Fruit fly (Drosophila melanogaster) whole organism, embryonic: Measurements from ENCODE around the gene msb1l.

Source experiments
- Atf6 ChIP-seq: fragments of 200-800 bp; sonication (Bioruptor generic); IDR thresholded peaks from 2 replicates; pipeline ENCODE4 v1.3.6; 2022; ENCODE audit warnings: missing biosample characterization, missing genetic modification characterization
- BtbVII ChIP-seq: fragments of 200-800 bp; sonication (Bioruptor generic); optimal IDR thresholded peaks from 3 replicates; lab custom pipeline; 2017; ENCODE audit warnings: missing biosample characterization, mild to moderate bottlenecking, missing genetic modification characterization
- CG10543 ChIP-seq: fragments of 200-800 bp; sonication (Bioruptor generic); optimal IDR thresholded peaks from 3 replicates; lab custom pipeline; 2017; ENCODE audit warnings: missing biosample characterization, mild to moderate bottlenecking, missing genetic modification characterization, moderate library complexity
- CG11504 ChIP-seq: fragments of 200-800 bp; sonication (Bioruptor generic); optimal IDR thresholded peaks from 3 replicates; lab custom pipeline; 2019; ENCODE audit warnings: missing biosample characterization, mild to moderate bottlenecking, missing genetic modification characterization, moderate library complexity
- CG12769 ChIP-seq: fragments of 200-800 bp; sonication (Bioruptor generic); optimal IDR thresholded peaks from 2 replicates; lab custom pipeline; 2019; ENCODE audit warnings: missing biosample characterization, mild to moderate bottlenecking, missing genetic modification characterization, moderate library complexity
- CG13624 ChIP-seq: fragments of 200-800 bp; sonication (Bioruptor generic); optimal IDR thresholded peaks from 2 replicates; lab custom pipeline; 2016; ENCODE audit warnings: missing biosample characterization, missing genetic modification characterization
- CG14441 ChIP-seq: fragments of 200-800 bp; sonication (Bioruptor generic); IDR thresholded peaks from 2 replicates; pipeline ENCODE4 v1.3.6; 2022; ENCODE audit warnings: missing biosample characterization, missing genetic modification characterization
- CG15601 ChIP-seq: fragments of 200-800 bp; sonication (Bioruptor generic); optimal IDR thresholded peaks from 3 replicates; lab custom pipeline; 2019; ENCODE audit warnings: missing biosample characterization, mild to moderate bottlenecking, missing genetic modification characterization, moderate library complexity
- CG16813 ChIP-seq: fragments of 200-800 bp; sonication (Bioruptor generic); IDR thresholded peaks from 3 replicates; pipeline ENCODE4 v1.3.6; 2022; ENCODE audit warnings: missing biosample characterization, missing genetic modification characterization; ENCODE audit not compliant: partially characterized antibody
- CG17912 ChIP-seq: fragments of 200-800 bp; sonication (Bioruptor generic); optimal IDR thresholded peaks from 2 replicates; lab custom pipeline; 2018; ENCODE audit warnings: missing biosample characterization, mild to moderate bottlenecking, missing genetic modification characterization
- CG2202 ChIP-seq: fragments of 200-800 bp; sonication (Bioruptor generic); optimal IDR thresholded peaks from 2 replicates; lab custom pipeline; 2018; ENCODE audit warnings: missing biosample characterization, mild to moderate bottlenecking, missing genetic modification characterization
- CG3163 ChIP-seq: fragments of 200-800 bp; sonication (Bioruptor generic); optimal IDR thresholded peaks from 3 replicates; lab custom pipeline; 2016; ENCODE audit warnings: missing biosample characterization, missing genetic modification characterization
- CG4360 ChIP-seq: fragments of 200-800 bp; sonication (Bioruptor generic); IDR thresholded peaks from 2 replicates; pipeline ENCODE4 v1.3.6; 2022; ENCODE audit warnings: missing biosample characterization, missing genetic modification characterization
- CG7928 ChIP-seq: fragments of 200-800 bp; sonication (Bioruptor generic); optimal IDR thresholded peaks from 2 replicates; lab custom pipeline; 2017; ENCODE audit warnings: missing biosample characterization, mild to moderate bottlenecking, missing genetic modification characterization
- Dbx ChIP-seq: fragments of 200-800 bp; sonication (Bioruptor generic); IDR thresholded peaks from 3 replicates; pipeline ENCODE4 v1.3.6; 2022; ENCODE audit warnings: missing biosample characterization, missing genetic modification characterization
- Dek ChIP-seq: fragments of 200-800 bp; sonication (Bioruptor generic); optimal IDR thresholded peaks from 3 replicates; lab custom pipeline; 2019; ENCODE audit warnings: missing biosample characterization, mild to moderate bottlenecking, missing genetic modification characterization, moderate library complexity
- Dll ChIP-seq: fragments of 200-800 bp; sonication (Bioruptor generic); IDR thresholded peaks from 4 replicates; pipeline ENCODE4 v1.3.6; 2022; ENCODE audit warnings: missing biosample characterization, missing genetic modification characterization; ENCODE audit not compliant: partially characterized antibody
- Doc2 ChIP-seq: fragments of 200-800 bp; sonication (Bioruptor generic); IDR thresholded peaks from 2 replicates; pipeline ENCODE4 v1.3.6; 2022; ENCODE audit warnings: missing biosample characterization, missing genetic modification characterization
- Doc3 ChIP-seq: fragments of 200-800 bp; sonication (Bioruptor generic); IDR thresholded peaks from 3 replicates; pipeline ENCODE4 v1.3.6; 2022; ENCODE audit warnings: missing biosample characterization, missing genetic modification characterization; ENCODE audit not compliant: partially characterized antibody
- E2f1 ChIP-seq: fragments of 200-800 bp; sonication (Bioruptor generic); IDR thresholded peaks from 2 replicates; pipeline ENCODE4 v1.3.6; 2022; ENCODE audit warnings: missing biosample characterization, missing genetic modification characterization
- Fer1 ChIP-seq: fragments of 200-800 bp; sonication (Bioruptor generic); optimal IDR thresholded peaks from 2 replicates; lab custom pipeline; 2017; ENCODE audit warnings: missing biosample characterization, mild to moderate bottlenecking, missing genetic modification characterization
- Fer2 ChIP-seq: fragments of 200-800 bp; sonication (Bioruptor generic); optimal IDR thresholded peaks from 2 replicates; lab custom pipeline; 2018; ENCODE audit warnings: missing biosample characterization, mild to moderate bottlenecking, missing genetic modification characterization, moderate library complexity
- Gug ChIP-seq: fragments of 200-800 bp; sonication (Bioruptor generic); IDR thresholded peaks from 4 replicates; pipeline ENCODE4 v1.3.6; 2022; ENCODE audit warnings: missing biosample characterization, missing genetic modification characterization
- HHEX ChIP-seq: fragments of 200-800 bp; sonication (Bioruptor generic); optimal IDR thresholded peaks from 3 replicates; lab custom pipeline; 2017; ENCODE audit warnings: missing biosample characterization, mild to moderate bottlenecking, missing genetic modification characterization, missing genetic modification reagents
- Hmx ChIP-seq: fragments of 200-800 bp; sonication (Bioruptor generic); optimal IDR thresholded peaks from 2 replicates; lab custom pipeline; 2016; ENCODE audit warnings: missing biosample characterization, missing genetic modification characterization
- MBD-R2 ChIP-seq: fragments of 200-800 bp; sonication (Bioruptor generic); IDR thresholded peaks from 2 replicates; pipeline ENCODE4 v1.3.6; 2022; ENCODE audit warnings: missing biosample characterization, missing genetic modification characterization
- MESR4 ChIP-seq: fragments of 200-800 bp; sonication (Bioruptor generic); optimal IDR thresholded peaks from 2 replicates; lab custom pipeline; 2018; ENCODE audit warnings: missing biosample characterization, mild to moderate bottlenecking, missing genetic modification characterization, moderate library complexity
- Myb ChIP-seq: fragments of 200-800 bp; sonication (Bioruptor generic); optimal IDR thresholded peaks from 2 replicates; lab custom pipeline; 2016; ENCODE audit warnings: missing biosample characterization, missing genetic modification characterization
- Ptx1 ChIP-seq: fragments of 200-800 bp; sonication (Bioruptor generic); IDR thresholded peaks from 2 replicates; pipeline ENCODE4 v1.3.6; 2022; ENCODE audit warnings: missing biosample characterization, missing genetic modification characterization
- Rfx ChIP-seq: fragments of 200-800 bp; sonication (Bioruptor generic); IDR thresholded peaks from 2 replicates; pipeline ENCODE4 v1.3.6; 2022; ENCODE audit warnings: missing biosample characterization, missing genetic modification characterization
- Scr ChIP-seq: fragments of 200-800 bp; sonication (Bioruptor generic); IDR thresholded peaks from 2 replicates; pipeline ENCODE4 v1.3.6; 2022; ENCODE audit warnings: missing biosample characterization, missing genetic modification characterization; ENCODE audit not compliant: partially characterized antibody
- Six4 ChIP-seq: fragments of 200-800 bp; sonication (Bioruptor generic); optimal IDR thresholded peaks from 2 replicates; lab custom pipeline; 2016; ENCODE audit warnings: missing biosample characterization, missing genetic modification characterization
- Spps ChIP-seq: fragments of 200-800 bp; sonication (Bioruptor generic); optimal IDR thresholded peaks from 2 replicates; lab custom pipeline; 2018; ENCODE audit warnings: missing biosample characterization, mild to moderate bottlenecking, missing genetic modification characterization
- Sry-β ChIP-seq: fragments of 200-800 bp; sonication (Bioruptor generic); optimal IDR thresholded peaks from 2 replicates; lab custom pipeline; 2018; ENCODE audit warnings: missing biosample characterization, mild to moderate bottlenecking, missing genetic modification characterization, moderate library complexity
- aop ChIP-seq: fragments of 200-800 bp; sonication (Bioruptor generic); IDR thresholded peaks from 2 replicates; pipeline ENCODE4 v1.3.6; 2022; ENCODE audit warnings: missing biosample characterization, missing genetic modification characterization
- ap ChIP-seq: fragments of 200-800 bp; sonication (Bioruptor generic); IDR thresholded peaks from 2 replicates; pipeline ENCODE4 v1.3.6; 2022; ENCODE audit warnings: missing biosample characterization, missing genetic modification characterization
- cg ChIP-seq: fragments of 200-800 bp; sonication (Bioruptor generic); optimal IDR thresholded peaks from 3 replicates; lab custom pipeline; 2019; ENCODE audit warnings: missing biosample characterization, mild to moderate bottlenecking, missing genetic modification characterization, moderate library complexity
- dpn ChIP-seq, 2 experiments: fragments of 200-800 bp; sonication (Bioruptor generic); optimal IDR thresholded peaks; 3 replicates each; lab custom pipeline; 2016; ENCODE audit warnings: missing biosample characterization in 2 of 2, missing genetic modification characterization in 2 of 2
- fu2 ChIP-seq: fragments of 200-800 bp; sonication (Bioruptor generic); optimal IDR thresholded peaks from 2 replicates; lab custom pipeline; 2016; ENCODE audit warnings: missing biosample characterization, missing genetic modification characterization
- gcm2 ChIP-seq: fragments of 200-800 bp; sonication (Bioruptor generic); optimal IDR thresholded peaks from 2 replicates; lab custom pipeline; 2016; ENCODE audit warnings: missing biosample characterization, missing genetic modification characterization
- insv ChIP-seq, 2 experiments: fragments of 200-800 bp; sonication (Bioruptor generic); optimal IDR thresholded peaks; 3 replicates each; lab custom pipeline; 2016 to 2018; ENCODE audit warnings: missing biosample characterization in 2 of 2, missing genetic modification characterization in 2 of 2
- kni ChIP-seq: fragments of 200-800 bp; sonication (Bioruptor generic); optimal IDR thresholded peaks from 3 replicates; lab custom pipeline; 2017; ENCODE audit warnings: mild to moderate bottlenecking, missing biosample characterization, missing genetic modification reagents, missing genetic modification characterization
- rib ChIP-seq: fragments of 200-800 bp; sonication (Bioruptor generic); IDR thresholded peaks from 2 replicates; pipeline ENCODE4 v1.3.6; 2022; ENCODE audit warnings: missing biosample characterization, missing genetic modification characterization
- sim ChIP-seq: fragments of 200-800 bp; sonication (Bioruptor generic); IDR thresholded peaks from 2 replicates; pipeline ENCODE4 v1.3.6; 2022; ENCODE audit warnings: missing biosample characterization, missing genetic modification characterization
- sisA ChIP-seq: fragments of 200-800 bp; sonication (Bioruptor generic); IDR thresholded peaks from 2 replicates; pipeline ENCODE4 v1.3.6; 2022; ENCODE audit warnings: missing biosample characterization, missing genetic modification characterization
- sna ChIP-seq: fragments of 200-800 bp; sonication (Bioruptor generic); IDR thresholded peaks from 2 replicates; pipeline ENCODE4 v1.3.6; 2022; ENCODE audit warnings: missing biosample characterization, missing genetic modification characterization; ENCODE audit not compliant: partially characterized antibody
- tll ChIP-seq, 2 experiments: fragments of 200-800 bp in 1 of 2; fragments of >200 bp in 1 of 2; sonication (Bioruptor generic) in 1 of 2; optimal IDR thresholded peaks; 2 replicates each; lab custom pipeline; 2017 to 2019; ENCODE audit warnings: missing biosample characterization in 2 of 2, missing genetic modification characterization in 2 of 2, mild to moderate bottlenecking in 1 of 2, moderate library complexity in 1 of 2
- zen ChIP-seq: fragments of 200-800 bp; sonication (Bioruptor generic); optimal IDR thresholded peaks from 3 replicates; lab custom pipeline; 2018; ENCODE audit warnings: missing biosample characterization, mild to moderate bottlenecking, missing genetic modification characterization, moderate library complexity

msb1l gene

DNA sequence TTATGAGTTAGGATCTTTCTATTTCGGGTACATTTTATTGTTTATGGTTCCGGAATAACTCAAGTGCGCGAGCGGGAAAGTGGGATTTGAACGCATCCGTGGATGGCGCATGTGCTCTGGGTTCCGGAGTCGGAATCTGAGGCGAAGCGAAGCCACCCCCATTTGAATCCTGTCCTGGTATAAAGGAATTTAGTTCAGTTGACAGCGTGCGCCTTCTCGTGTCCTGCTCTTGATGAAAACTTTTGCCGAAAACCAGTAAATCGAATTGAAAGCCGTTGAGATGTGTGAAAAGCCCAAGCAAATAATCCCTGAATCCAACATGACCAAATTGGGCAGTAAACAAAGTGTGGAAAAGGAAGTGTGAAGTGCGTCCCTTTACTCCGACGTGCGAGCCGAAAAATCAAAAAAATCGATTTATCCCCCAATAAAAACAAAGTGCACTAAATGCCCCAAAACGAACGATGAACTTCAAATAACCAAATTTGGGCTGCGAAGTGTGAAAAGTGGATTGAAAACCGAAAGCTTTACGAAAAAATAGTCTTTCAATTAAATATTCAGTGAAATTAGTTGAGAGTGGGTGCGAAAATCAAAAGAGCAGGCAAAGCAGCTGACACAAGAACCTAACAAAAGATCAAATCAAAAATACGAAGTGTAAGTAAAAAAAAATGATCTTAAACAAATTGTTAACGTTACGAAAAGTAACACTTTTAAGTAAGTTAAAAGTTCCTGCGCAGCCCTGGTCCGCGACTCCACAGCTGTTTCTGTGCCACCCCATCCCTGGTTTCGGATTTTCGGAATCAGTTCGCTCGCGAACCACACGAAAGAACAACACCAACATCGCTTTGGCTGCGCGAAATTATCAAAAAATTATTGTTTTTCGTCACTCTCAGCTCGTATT lies 9.2 kb downstream of the msb1l start, which contains the start of gene Lar (continued):
- TF ChIP-seq CG12769 (tag; lab: Kevin White, UChicago) (peak; percentile 40), CG3163 (peak; percentile 46), fu2 (GFP tag; lab: Kevin White, UChicago) (peak; percentile 60), CG13624 (GFP tag; lab: Kevin White, UChicago) (peak; percentile 67), tll (GFP tag; optimal IDR thresholded peaks at IDR 0.05; lab: Kevin White, UChicago) (peak in 1 of 2 experiments; percentile 31), Rfx (GFP tag; lab: Robert Waterston, UW) (peak; percentile 79), Gug (peak; percentile 47; the same call in 2 of the 4 replicates), aop (GFP tag; lab: Robert Waterston, UW) (no peak), CG11504 (peak; percentile 67), HHEX (peak; percentile 10), CG17912 (GFP tag; lab: Kevin White, UChicago) (no peak), CG16813 (GFP tag; lab: Robert Waterston, UW) (no peak), ap (GFP tag; lab: Robert Waterston, UW) (no peak), Fer2 (tag; lab: Kevin White, UChicago) (no peak), Six4 (GFP tag; lab: Kevin White, UChicago) (peak; percentile 2), Hmx (GFP tag; lab: Kevin White, UChicago) (peak; percentile 42), insv (GFP tag; optimal IDR thresholded peaks at IDR 0.05; lab: Kevin White, UChicago) (peak in 1 of 2 experiments; percentile 36), sisA (GFP tag; lab: Robert Waterston, UW) (peak; percentile 57), Doc3 (GFP tag; lab: Robert Waterston, UW) (no peak), sna (GFP tag; lab: Robert Waterston, UW) (0 out of 2 replicates have a peak, but pooled peaks have one; percentile 14), rib (GFP tag; lab: Robert Waterston, UW) (no peak), Spps (tag; lab: Kevin White, UChicago) (peak; percentile 10)

DNA sequence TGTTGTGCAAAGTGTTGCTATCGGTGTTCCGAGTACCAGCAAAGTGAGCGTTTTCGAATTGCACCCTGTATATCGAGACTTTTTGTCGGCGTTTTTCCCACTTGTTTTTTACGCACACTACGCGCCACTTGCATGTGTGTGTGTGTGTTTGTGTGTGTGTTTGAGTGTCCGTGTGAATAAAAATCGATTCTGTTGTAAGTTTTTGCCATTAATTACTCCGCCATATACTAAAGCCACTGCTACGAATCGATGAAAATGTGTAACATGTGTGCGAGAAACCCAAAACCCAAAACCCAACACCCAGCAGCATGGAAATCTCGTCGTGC lies 9.8 kb downstream of the msb1l start:
- peak; percentile 6 for TF ChIP-seq BtbVII (GFP tag; lab: Kevin White, UChicago)
- no peak for TF ChIP-seq CG14441
- TF ChIP-seq Doc2 (GFP tag; lab: Robert Waterston, UW): no peak
- no peak for TF ChIP-seq zen (tag; lab: Kevin White, UChicago)
- no peak for TF ChIP-seq Dbx (GFP tag; lab: Robert Waterston, UW)
- TF ChIP-seq Fer1 (GFP tag; lab: Kevin White, UChicago): peak; percentile 44
- TF ChIP-seq CG2202 (tag; lab: Kevin White, UChicago): no peak
- 0 out of 2 replicates have a peak, but pooled peaks have one; percentile 16 for TF ChIP-seq Atf6
- no peak for TF ChIP-seq dpn (GFP tag; optimal IDR thresholded peaks at IDR 0.05; lab: Kevin White, UChicago)
- no peak for TF ChIP-seq sim
- TF ChIP-seq gcm2 (GFP tag; lab: Kevin White, UChicago): no peak
- TF ChIP-seq cg: peak; percentile 98
- 0 out of 2 replicates have a peak, but pooled peaks have one; percentile 16 for TF ChIP-seq CG4360 (GFP tag; lab: Robert Waterston, UW)
- no peak for TF ChIP-seq CG10543
- no peak for TF ChIP-seq CG15601 (tag; lab: Kevin White, UChicago)
- no peak for TF ChIP-seq Sry-β
- TF ChIP-seq Scr (GFP tag; lab: Robert Waterston, UW): peak; percentile 46
- no peak for TF ChIP-seq Myb (GFP tag; lab: Kevin White, UChicago)
- 0 out of 2 replicates have a peak, but pooled peaks have one; percentile 49 for TF ChIP-seq MBD-R2 (GFP tag; lab: Robert Waterston, UW)
- no peak for TF ChIP-seq Ptx1 (GFP tag; lab: Robert Waterston, UW)
- TF ChIP-seq kni (GFP tag; lab: Kevin White, UChicago): no peak
- 0 out of 4 replicates have a peak, but pooled peaks have one; percentile 19 for TF ChIP-seq Dll
- peak; percentile 17 for TF ChIP-seq MESR4
- TF ChIP-seq Dek (tag; lab: Kevin White, UChicago): no peak
- 0 out of 2 replicates have a peak, but pooled peaks have one; percentile 2 for TF ChIP-seq E2f1 (GFP tag; lab: Robert Waterston, UW)
- peak; percentile 41 for TF ChIP-seq CG11504
- TF ChIP-seq CG7928 (GFP tag; lab: Kevin White, UChicago): no peak
